Worm (Caenorhabditis elegans) whole organism, mixed stage, embryonic: Measurements from ENCODE around the gene F56A8.4.
A peak's percentile ranks its signal among the peaks of the same experiment; 100 is the strongest.

Source experiments
- M03D4.4 ChIP-seq: sonication (generic microtip); optimal IDR thresholded peaks from 2 replicates; lab custom pipeline; 2017; ENCODE audit warnings: mild to moderate bottlenecking, missing genetic modification characterization, missing compliant biosample characterization
- bed-3 ChIP-seq: fragments of 200-800 bp; sonication (Bioruptor generic); optimal IDR thresholded peaks from 3 replicates; lab custom pipeline; 2018; ENCODE audit warnings: mild to moderate bottlenecking, missing genetic modification characterization, moderate library complexity, missing compliant biosample characterization
- blmp-1 ChIP-seq: fragments of 150-350 bp; optimal IDR thresholded peaks from 2 replicates; lab custom pipeline; 2014; ENCODE audit warnings: missing biosample characterization, missing genetic modification characterization
- ceh-39 ChIP-seq: fragments of 150-350 bp; optimal IDR thresholded peaks from 2 replicates; lab custom pipeline; 2014; ENCODE audit warnings: missing biosample characterization, missing genetic modification characterization
- ceh-43 ChIP-seq: fragments of 200-800 bp; sonication (Bioruptor generic); optimal IDR thresholded peaks from 2 replicates; lab custom pipeline; 2018; ENCODE audit warnings: mild to moderate bottlenecking, missing genetic modification characterization, moderate library complexity, missing compliant biosample characterization
- ceh-83 ChIP-seq: fragments of 200-800 bp; sonication (Bioruptor generic); optimal IDR thresholded peaks from 2 replicates; lab custom pipeline; 2018; ENCODE audit warnings: mild to moderate bottlenecking, missing genetic modification characterization, missing compliant biosample characterization
- ces-1 ChIP-seq: fragments of 150-350 bp; optimal IDR thresholded peaks from 2 replicates; lab custom pipeline; 2014; ENCODE audit warnings: missing biosample characterization, missing genetic modification reagents, missing genetic modification characterization
- drap-1 ChIP-seq: fragments of 200-800 bp; sonication (Bioruptor generic); optimal IDR thresholded peaks from 3 replicates; lab custom pipeline; 2018; ENCODE audit warnings: mild to moderate bottlenecking, missing genetic modification characterization, missing compliant biosample characterization
- elt-1 ChIP-seq: sonication (generic microtip); optimal IDR thresholded peaks from 2 replicates; lab custom pipeline; 2017; ENCODE audit warnings: missing genetic modification characterization, mild to moderate bottlenecking, missing compliant biosample characterization, antibody characterized with exemption, moderate library complexity, borderline replicate concordance; ENCODE audit not compliant: insufficient read depth
- flh-1 ChIP-seq: fragments of 200-800 bp; sonication (Bioruptor generic); optimal IDR thresholded peaks from 2 replicates; lab custom pipeline; 2018; ENCODE audit warnings: mild to moderate bottlenecking, missing genetic modification characterization, moderate library complexity, missing compliant biosample characterization
- ham-2 ChIP-seq: fragments of 200-800 bp; sonication (Bioruptor generic); optimal IDR thresholded peaks from 2 replicates; lab custom pipeline; 2018; ENCODE audit warnings: mild to moderate bottlenecking, missing genetic modification characterization, missing compliant biosample characterization
- hlh-1 ChIP-seq: fragments of 150-350 bp; optimal IDR thresholded peaks from 2 replicates; lab custom pipeline; 2014; ENCODE audit warnings: missing biosample characterization, missing genetic modification reagents, missing genetic modification characterization
- lin-13 ChIP-seq: fragments of 150-350 bp; optimal IDR thresholded peaks from 2 replicates; lab custom pipeline; 2014; ENCODE audit warnings: missing biosample characterization, missing genetic modification characterization
- lin-32 ChIP-seq: fragments of 200-800 bp; sonication (Bioruptor generic); optimal IDR thresholded peaks from 2 replicates; lab custom pipeline; 2018; ENCODE audit warnings: mild to moderate bottlenecking, missing genetic modification characterization, missing compliant biosample characterization
- lsy-2 ChIP-seq: fragments of 150-350 bp; optimal IDR thresholded peaks from 2 replicates; lab custom pipeline; 2014; ENCODE audit warnings: missing biosample characterization, missing genetic modification characterization
- nhr-12 ChIP-seq: fragments of 150-350 bp; optimal IDR thresholded peaks from 2 replicates; lab custom pipeline; 2014; ENCODE audit warnings: missing biosample characterization, missing genetic modification characterization
- nhr-2 ChIP-seq: fragments of 150-350 bp; optimal IDR thresholded peaks from 2 replicates; lab custom pipeline; 2014; ENCODE audit warnings: missing biosample characterization, missing genetic modification characterization
- nhr-237 ChIP-seq: fragments of 150-350 bp; optimal IDR thresholded peaks from 2 replicates; lab custom pipeline; 2014; ENCODE audit warnings: missing biosample characterization, missing genetic modification characterization
- nhr-28 ChIP-seq: fragments of 150-350 bp; optimal IDR thresholded peaks from 2 replicates; lab custom pipeline; 2014; ENCODE audit warnings: missing biosample characterization, missing genetic modification characterization
- nhr-76 ChIP-seq: sonication (generic microtip); optimal IDR thresholded peaks from 2 replicates; lab custom pipeline; 2017; ENCODE audit warnings: missing biosample characterization, missing genetic modification characterization
- pha-4 ChIP-seq: fragments of 150-350 bp; optimal IDR thresholded peaks from 2 replicates; lab custom pipeline; 2018; ENCODE audit warnings: missing biosample characterization, missing genetic modification reagents, missing genetic modification characterization
- snpc-4 ChIP-seq: fragments of 150-350 bp; optimal IDR thresholded peaks from 2 replicates; lab custom pipeline; 2014; ENCODE audit warnings: missing biosample characterization, missing genetic modification characterization
- sptf-1 ChIP-seq: sonication (generic microtip); optimal IDR thresholded peaks from 2 replicates; lab custom pipeline; 2017; ENCODE audit warnings: mild to moderate bottlenecking, missing genetic modification characterization, moderate library complexity, missing compliant biosample characterization
- tbx-8 ChIP-seq: fragments of 200-800 bp; sonication (Bioruptor generic); optimal IDR thresholded peaks from 2 replicates; lab custom pipeline; 2018; ENCODE audit warnings: mild to moderate bottlenecking, missing genetic modification characterization, moderate library complexity, missing compliant biosample characterization
- unc-120 ChIP-seq: sonication (generic microtip); optimal IDR thresholded peaks from 2 replicates; lab custom pipeline; 2017; ENCODE audit warnings: missing genetic modification characterization, missing compliant biosample characterization; ENCODE audit not compliant: poor library complexity, severe bottlenecking
- unc-39 ChIP-seq: fragments of 150-350 bp; optimal IDR thresholded peaks from 2 replicates; lab custom pipeline; 2014; ENCODE audit warnings: missing biosample characterization, missing genetic modification characterization
- unc-62 ChIP-seq: fragments of 150-350 bp; optimal IDR thresholded peaks from 2 replicates; lab custom pipeline; 2014; ENCODE audit warnings: missing biosample characterization, missing genetic modification reagents, missing genetic modification characterization
- zip-8 ChIP-seq: fragments of 150-350 bp; optimal IDR thresholded peaks from 2 replicates; lab custom pipeline; 2014; ENCODE audit warnings: missing biosample characterization, missing genetic modification characterization

The F56A8.4 gene

DNA sequence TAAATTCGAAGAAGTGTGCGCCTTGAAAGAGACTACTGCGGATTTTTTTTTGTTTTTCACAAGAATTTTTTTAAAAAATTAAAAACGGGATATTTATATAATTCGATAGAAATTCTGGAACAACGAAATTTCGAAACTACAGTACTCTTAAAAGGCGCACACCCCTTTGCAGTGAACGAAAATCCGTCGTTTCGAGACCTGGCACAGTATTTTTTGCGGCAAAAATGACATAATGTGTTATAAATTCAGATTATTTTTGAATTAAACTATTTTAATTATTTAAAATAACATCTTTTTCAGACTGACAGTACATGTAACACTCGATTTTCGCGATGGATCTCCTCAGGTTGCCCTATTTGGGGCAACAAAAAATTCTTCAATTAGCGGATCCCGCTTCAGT is at the start of gene F56A8.4:
F56A8.4 (plus strand) TSS at position 301 of the 400 bp plus-strand sequence.
- TF ChIP-seq flh-1 (GFP tag; lab: Kevin White, UChicago) (no peak), ceh-83 (peak; percentile 1), nhr-12 (tag; lab: Kevin White, UChicago) (no peak), lin-32 (GFP tag; lab: Kevin White, UChicago) (no peak)

DNA sequence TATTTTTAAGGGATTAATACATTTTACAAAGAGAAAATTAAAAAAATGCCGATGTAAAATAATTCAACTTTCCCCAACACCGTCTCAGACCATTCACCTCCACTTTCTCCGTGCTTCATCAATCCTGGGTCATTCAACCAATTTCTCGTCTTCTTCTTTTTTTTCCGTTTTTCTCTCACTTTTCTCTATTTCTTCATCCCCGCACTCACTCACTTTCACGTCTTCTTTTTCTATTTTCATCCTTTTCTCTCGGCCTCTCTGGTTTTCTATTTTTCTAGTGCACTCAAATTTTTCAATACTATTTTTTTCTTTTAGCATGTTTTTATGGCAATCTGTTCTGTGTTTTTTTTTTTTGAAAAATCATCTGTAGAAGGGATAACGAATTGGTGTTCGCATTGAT is 47.4 kb upstream of the F56A8.4 start:
- TF ChIP-seq flh-1 (GFP tag; lab: Kevin White, UChicago) (no peak), ces-1 (GFP tag; lab: Kevin White, UChicago) (peak; percentile 45), blmp-1 (tag; lab: Kevin White, UChicago) (peak; percentile 23)
- TF ChIP-seq, all 35 proteins: peak for 2

DNA sequence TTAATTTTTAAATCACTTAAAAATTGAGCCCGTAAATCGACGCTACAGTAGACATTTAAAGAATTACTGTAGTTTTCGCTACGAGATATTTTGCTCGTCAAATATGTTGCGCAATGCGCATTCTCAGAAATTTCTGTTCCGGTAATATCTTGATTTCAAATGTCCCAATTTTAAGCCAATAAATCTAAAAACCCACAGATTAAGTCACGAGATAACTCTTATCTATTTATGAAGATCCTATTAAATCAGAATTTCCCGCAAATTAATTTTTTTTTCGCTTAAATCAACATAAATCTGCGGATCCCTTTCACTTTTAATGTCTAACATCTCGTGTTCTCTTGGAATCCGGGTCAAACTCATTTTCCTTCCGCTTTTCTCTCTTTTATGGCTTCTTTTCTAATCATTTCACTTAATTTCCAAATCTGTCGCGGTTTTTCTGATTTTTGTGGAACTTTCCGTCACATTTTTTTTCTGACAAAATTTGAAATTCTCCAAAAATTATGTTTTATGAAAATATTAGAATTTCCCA is 46.5 kb upstream of the F56A8.4 start:
- TF ChIP-seq nhr-76 (tag; lab: Kevin White, UChicago) (no peak), zip-8 (no peak), lin-32 (GFP tag; lab: Kevin White, UChicago) (no peak), blmp-1 (tag; lab: Kevin White, UChicago) (peak; percentile 61), drap-1 (GFP tag; lab: Kevin White, UChicago) (no peak), flh-1 (GFP tag; lab: Kevin White, UChicago) (no peak), elt-1 (tag; lab: Kevin White, UChicago) (peak; percentile 32)

DNA sequence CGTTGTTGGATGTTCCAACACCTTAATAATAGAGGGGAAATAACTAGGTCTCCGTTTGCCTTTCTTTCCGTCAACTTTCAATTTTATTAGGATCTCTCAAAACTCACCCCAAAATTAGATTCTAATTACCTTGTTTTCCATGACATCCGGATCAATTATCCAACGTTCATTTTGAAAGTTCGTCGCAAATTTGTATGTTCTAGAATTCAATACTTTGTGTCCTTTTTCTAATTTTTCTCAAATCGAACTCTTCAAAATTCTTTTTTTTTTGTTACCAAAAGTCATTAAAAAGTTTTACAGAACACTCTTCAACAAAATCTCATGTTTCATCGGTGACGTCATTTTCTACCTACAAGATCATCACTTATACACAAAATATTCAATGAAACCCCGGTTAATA is 40.3 kb upstream of the F56A8.4 start, which contains the start of gene Y43F4A.1:
Y43F4A.1 (plus strand) TSS at position 301 of the 400 bp plus-strand sequence.
- TF ChIP-seq lsy-2 (tag; lab: Kevin White, UChicago) (no peak), tbx-8 (GFP tag; lab: Kevin White, UChicago) (no peak), M03D4.4 (tag; lab: Kevin White, UChicago) (no peak), bed-3 (GFP tag; lab: Kevin White, UChicago) (no peak), elt-1 (tag; lab: Kevin White, UChicago) (no peak), nhr-12 (tag; lab: Kevin White, UChicago) (no peak), lin-13 (tag; lab: Kevin White, UChicago) (no peak), blmp-1 (tag; lab: Kevin White, UChicago) (no peak), ceh-43 (GFP tag; lab: Kevin White, UChicago) (no peak), ceh-39 (no peak), sptf-1 (tag; lab: Kevin White, UChicago) (no peak), ham-2 (GFP tag; lab: Kevin White, UChicago) (no peak), pha-4 (tag; lab: Kevin White, UChicago) (no peak), unc-62 (GFP tag; lab: Kevin White, UChicago) (no peak), drap-1 (GFP tag; lab: Kevin White, UChicago) (no peak), unc-120 (tag; lab: Kevin White, UChicago) (no peak), nhr-237 (tag; lab: Kevin White, UChicago) (no peak), nhr-28 (no peak)

DNA sequence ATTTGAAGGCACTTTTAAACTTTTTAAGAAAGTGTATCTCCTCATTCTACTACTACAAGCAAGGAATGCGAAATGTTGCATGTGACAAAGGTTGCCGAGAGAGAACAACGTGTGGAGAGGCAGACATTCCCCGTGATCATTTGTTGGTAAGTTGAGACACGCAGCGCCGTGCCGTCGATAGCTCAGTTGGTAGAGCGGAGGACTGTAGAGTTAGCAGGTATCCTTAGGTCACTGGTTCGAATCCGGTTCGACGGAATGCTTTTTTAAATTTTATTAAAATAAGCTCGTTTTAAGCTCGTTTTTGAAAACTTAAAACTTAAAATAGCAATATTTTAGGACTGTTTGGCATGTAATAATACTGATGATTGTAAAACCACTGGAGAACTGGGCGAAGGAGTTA is 38.7 kb upstream of the F56A8.4 start:
- no peak for TF ChIP-seq blmp-1 (tag; lab: Kevin White, UChicago)
- TF ChIP-seq nhr-12 (tag; lab: Kevin White, UChicago) = no peak
- TF ChIP-seq ham-2 (GFP tag; lab: Kevin White, UChicago) = peak; percentile 3
- no peak for TF ChIP-seq pha-4 (tag; lab: Kevin White, UChicago)
- TF ChIP-seq hlh-1 (tag; lab: Kevin White, UChicago) = no peak
- TF ChIP-seq unc-39 = no peak
- TF ChIP-seq tbx-8 (GFP tag; lab: Kevin White, UChicago) = no peak
- no peak for TF ChIP-seq flh-1 (GFP tag; lab: Kevin White, UChicago)
- no peak for TF ChIP-seq nhr-2 (tag; lab: Kevin White, UChicago)
- TF ChIP-seq M03D4.4 (tag; lab: Kevin White, UChicago) = peak; percentile 15
- peak; percentile 3 for TF ChIP-seq unc-120 (tag; lab: Kevin White, UChicago)
- no peak for TF ChIP-seq ceh-43 (GFP tag; lab: Kevin White, UChicago)
- TF ChIP-seq snpc-4 (tag; lab: Kevin White, UChicago) = no peak
- TF ChIP-seq ces-1 (GFP tag; lab: Kevin White, UChicago) = no peak
- TF ChIP-seq unc-62 (GFP tag; lab: Kevin White, UChicago) = no peak
- no peak for TF ChIP-seq lin-32 (GFP tag; lab: Kevin White, UChicago)
- no peak for TF ChIP-seq nhr-237 (tag; lab: Kevin White, UChicago)
